Fruit fly (Drosophila melanogaster): ENCODE results near the gene CG18598.

CG18598 gene

DNA sequence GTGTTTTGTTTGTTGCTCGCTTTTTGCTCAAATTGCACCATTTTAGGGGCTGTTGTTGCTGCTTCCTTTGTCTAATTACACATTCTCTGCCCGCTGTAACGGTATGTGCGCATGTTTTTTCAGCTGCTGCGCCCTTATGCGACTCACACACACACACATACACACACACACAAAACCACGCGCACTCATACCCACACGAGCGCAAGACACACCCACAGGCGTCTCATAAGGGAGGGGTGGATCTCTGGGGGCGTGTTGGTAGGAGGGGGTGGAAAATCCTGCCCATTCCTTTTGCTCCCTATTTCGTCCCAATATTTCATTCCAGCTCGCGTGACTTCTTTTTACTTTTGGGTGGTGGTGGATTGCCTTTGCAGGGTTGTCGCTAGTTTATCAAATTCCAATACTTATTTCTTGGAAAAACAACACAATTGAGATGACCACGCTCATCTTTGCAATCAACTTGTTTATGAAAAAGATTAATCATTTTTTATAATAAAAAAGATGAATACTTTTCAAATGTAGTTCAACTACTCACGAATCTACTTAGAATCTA, 5.8 kb upstream of the CG18598 start:
- TF ChIP-seq CG14711 (tag; optimal IDR thresholded peaks at IDR 0.05) (peak; percentile 80), ovo (GFP tag; optimal IDR thresholded peaks at IDR 0.05) (peak; percentile 73), Crg-1 (GFP tag; optimal IDR thresholded peaks at IDR 0.05) (no peak), kay (GFP tag; ENCODE audit: borderline replicate concordance) (peak; percentile 73), CG7045 (GFP tag; optimal IDR thresholded peaks at IDR 0.05) (no peak)

DNA sequence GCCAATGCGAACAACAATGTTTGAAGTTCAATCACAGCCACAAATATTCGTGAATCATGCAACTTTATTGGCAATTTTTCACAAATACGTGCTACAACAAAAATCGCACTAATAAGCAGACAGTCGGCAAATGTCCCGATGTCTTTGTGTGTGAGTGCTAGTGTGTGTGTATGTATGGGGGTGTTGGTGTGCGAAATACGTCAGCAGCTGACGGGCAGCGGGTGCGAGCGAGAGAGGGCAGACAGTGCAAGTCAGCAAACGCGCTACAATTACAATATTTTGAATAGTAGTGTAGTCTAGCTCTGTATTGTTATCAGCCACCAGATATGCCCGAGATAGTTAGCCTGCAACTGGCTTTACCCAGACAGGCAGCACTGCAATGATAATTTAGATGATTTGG, 4.9 kb upstream of the CG18598 start:
- TF ChIP-seq CG7101 (tag; optimal IDR thresholded peaks at IDR 0.05): no peak
- no peak for TF ChIP-seq ovo (GFP tag; optimal IDR thresholded peaks at IDR 0.05)
- TF ChIP-seq CG11617 (GFP tag; optimal IDR thresholded peaks at IDR 0.05): no peak
- TF ChIP-seq toe (GFP tag; optimal IDR thresholded peaks at IDR 0.05): no peak
- TF ChIP-seq Clk (GFP tag; optimal IDR thresholded peaks at IDR 0.05): no peak
- TF ChIP-seq pad (GFP tag; optimal IDR thresholded peaks at IDR 0.05): no peak
- no peak for TF ChIP-seq Mnt (GFP tag; optimal IDR thresholded peaks at IDR 0.05)
- no peak for TF ChIP-seq CG5204 (GFP tag; optimal IDR thresholded peaks at IDR 0.05)
- TF ChIP-seq CG12768 (GFP tag; optimal IDR thresholded peaks at IDR 0.05): peak; percentile 68
- no peak for TF ChIP-seq Hr96 (GFP tag; optimal IDR thresholded peaks at IDR 0.05)
- TF ChIP-seq CG14711 (tag; optimal IDR thresholded peaks at IDR 0.05): no peak
- peak; percentile 19 for TF ChIP-seq bab1 (GFP tag; optimal IDR thresholded peaks at IDR 0.05)
- TF ChIP-seq kay (GFP tag; ENCODE audit: borderline replicate concordance): no peak
- TF ChIP-seq CG7045 (GFP tag; optimal IDR thresholded peaks at IDR 0.05): no peak
- TF ChIP-seq CG1620 (GFP tag; optimal IDR thresholded peaks at IDR 0.05): no peak
- TF ChIP-seq Crg-1 (GFP tag; optimal IDR thresholded peaks at IDR 0.05): no peak
- TF ChIP-seq cic (GFP tag; optimal IDR thresholded peaks at IDR 0.05): peak; percentile 84
- no peak for TF ChIP-seq CG33017 (tag; optimal IDR thresholded peaks at IDR 0.05)
- peak in 1 of 2 experiments; percentile 83 for TF ChIP-seq cnc (optimal IDR thresholded peaks at IDR 0.05)
- TF ChIP-seq tj (GFP tag; optimal IDR thresholded peaks at IDR 0.05): peak; percentile 95

DNA sequence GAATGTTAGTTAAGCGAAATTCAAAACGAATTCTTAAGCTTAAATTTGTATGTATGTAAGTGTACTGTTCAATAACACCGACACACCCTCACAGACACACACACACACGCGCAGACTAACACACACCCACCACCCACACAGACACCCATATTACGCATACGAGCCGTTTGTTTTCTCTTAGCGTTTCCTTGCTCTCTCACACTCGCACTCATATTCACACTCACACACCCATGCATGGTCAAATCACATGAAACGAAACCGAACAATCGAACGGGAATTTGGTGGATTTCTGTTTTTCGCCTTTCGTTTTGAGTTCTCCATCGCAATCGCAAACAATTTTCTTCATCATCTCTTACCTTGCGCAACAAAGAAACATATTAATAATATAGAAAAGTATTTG, 1.6 kb upstream of the CG18598 start:
- TF ChIP-seq CG14711 (tag; optimal IDR thresholded peaks at IDR 0.05): no peak
- TF ChIP-seq Hr96 (GFP tag; optimal IDR thresholded peaks at IDR 0.05): no peak
- no peak for TF ChIP-seq toe (GFP tag; optimal IDR thresholded peaks at IDR 0.05)
- TF ChIP-seq bab1 (GFP tag; optimal IDR thresholded peaks at IDR 0.05): no peak
- no peak for TF ChIP-seq CG1620 (GFP tag; optimal IDR thresholded peaks at IDR 0.05)
- TF ChIP-seq cnc (optimal IDR thresholded peaks at IDR 0.05): no peak
- no peak for TF ChIP-seq CG5204 (GFP tag; optimal IDR thresholded peaks at IDR 0.05)
- TF ChIP-seq tj (GFP tag; optimal IDR thresholded peaks at IDR 0.05): peak; percentile 46
- no peak for TF ChIP-seq Crg-1 (GFP tag; optimal IDR thresholded peaks at IDR 0.05)
- TF ChIP-seq CG33017 (tag; optimal IDR thresholded peaks at IDR 0.05): no peak
- TF ChIP-seq CG12768 (GFP tag; optimal IDR thresholded peaks at IDR 0.05): no peak
- peak; percentile 43 for TF ChIP-seq ovo (GFP tag; optimal IDR thresholded peaks at IDR 0.05)
- no peak for TF ChIP-seq kay (GFP tag; ENCODE audit: borderline replicate concordance)
- peak; percentile 19 for TF ChIP-seq pad (GFP tag; optimal IDR thresholded peaks at IDR 0.05)
- TF ChIP-seq cic (GFP tag; optimal IDR thresholded peaks at IDR 0.05): no peak
- TF ChIP-seq CG11617 (GFP tag; optimal IDR thresholded peaks at IDR 0.05): no peak
- no peak for TF ChIP-seq CG7045 (GFP tag; optimal IDR thresholded peaks at IDR 0.05)
- no peak for TF ChIP-seq Clk (GFP tag; optimal IDR thresholded peaks at IDR 0.05)
- TF ChIP-seq Mnt (GFP tag; optimal IDR thresholded peaks at IDR 0.05): no peak
- no peak for TF ChIP-seq CG7101 (tag; optimal IDR thresholded peaks at IDR 0.05)

DNA sequence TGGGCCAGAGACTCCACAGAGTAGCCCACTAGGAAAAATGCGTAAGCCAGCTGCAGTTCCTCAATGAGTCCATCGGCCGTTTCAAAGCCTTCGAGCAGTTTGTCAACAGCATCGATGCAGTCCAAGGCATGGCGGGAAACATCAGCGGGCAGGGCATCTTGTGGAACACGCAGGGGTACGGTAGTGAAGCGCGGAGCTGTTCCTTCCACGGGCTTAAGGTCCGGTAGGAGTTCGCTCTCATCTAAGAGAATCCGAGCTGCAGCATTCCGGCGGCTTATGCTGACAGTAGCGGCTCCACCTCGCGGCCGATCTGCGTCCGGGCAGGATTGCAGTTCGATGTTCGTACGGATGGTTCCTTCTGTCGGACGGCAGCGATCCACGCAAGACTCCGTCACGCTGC, 961 bp downstream of the CG18598 start:
- TF ChIP-seq CG11617 (GFP tag; optimal IDR thresholded peaks at IDR 0.05) (no peak), pad (GFP tag; optimal IDR thresholded peaks at IDR 0.05) (no peak), toe (GFP tag; optimal IDR thresholded peaks at IDR 0.05) (no peak), ovo (GFP tag; optimal IDR thresholded peaks at IDR 0.05) (no peak), CG12768 (GFP tag; optimal IDR thresholded peaks at IDR 0.05) (no peak), Crg-1 (GFP tag; optimal IDR thresholded peaks at IDR 0.05) (no peak), CG7045 (GFP tag; optimal IDR thresholded peaks at IDR 0.05) (no peak), cic (GFP tag; optimal IDR thresholded peaks at IDR 0.05) (no peak), tj (GFP tag; optimal IDR thresholded peaks at IDR 0.05) (no peak), bab1 (GFP tag; optimal IDR thresholded peaks at IDR 0.05) (no peak), Hr96 (GFP tag; optimal IDR thresholded peaks at IDR 0.05) (no peak), CG5204 (GFP tag; optimal IDR thresholded peaks at IDR 0.05) (no peak), kay (GFP tag; ENCODE audit: borderline replicate concordance) (no peak)

DNA sequence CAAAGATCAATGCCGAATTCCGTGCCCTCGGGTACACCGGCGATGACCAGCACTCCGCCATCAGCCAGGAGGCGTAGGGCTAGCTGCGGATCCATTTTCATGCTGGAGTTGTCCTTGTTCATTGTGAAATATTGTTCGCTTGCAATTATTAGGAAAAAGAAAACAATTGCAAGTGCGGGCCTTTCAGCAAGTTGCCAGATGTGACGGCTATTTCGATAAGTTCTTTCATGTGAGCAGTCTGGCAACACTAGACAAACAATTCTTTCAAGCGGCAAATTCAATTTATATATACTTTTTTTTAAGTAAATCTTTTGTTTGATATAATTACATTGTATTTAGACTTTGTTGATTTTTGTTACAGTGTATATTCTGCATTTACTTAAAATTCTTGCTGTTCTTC, 1.7 kb downstream of the CG18598 start, which contains the start of gene CG12320:
CG12320 (minus strand) TSS at position 157 of the 400 bp plus-strand sequence.
- TF ChIP-seq bab1 (GFP tag; optimal IDR thresholded peaks at IDR 0.05) (peak; percentile 45), CG1620 (GFP tag; optimal IDR thresholded peaks at IDR 0.05) (no peak), kay (GFP tag; ENCODE audit: borderline replicate concordance) (no peak)

DNA sequence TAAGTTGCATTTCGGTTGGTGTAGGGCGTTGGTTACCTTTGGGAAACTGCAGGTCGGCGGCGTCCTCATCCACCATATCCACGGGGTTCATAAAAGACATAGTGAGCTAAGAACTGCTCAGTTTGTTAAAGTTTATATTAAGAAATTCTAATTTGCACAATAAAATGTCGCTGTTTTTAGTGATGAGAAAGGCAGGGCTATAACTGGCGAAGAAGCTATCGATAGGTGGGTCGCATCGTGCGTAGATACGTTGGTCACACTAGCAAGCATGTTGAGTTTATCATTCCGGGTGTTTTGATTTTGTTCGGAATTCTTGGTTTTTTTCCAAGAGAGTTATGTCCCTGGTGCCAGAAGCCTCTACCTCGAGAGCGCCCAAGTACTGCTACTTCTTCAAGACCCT, 4.4 kb downstream of the CG18598 start, which contains the start of the genes Ada2a, Polr2D, Tgs1 and moi:
Ada2a (minus strand) TSS at position 207 of the 400 bp plus-strand sequence.
Polr2D (minus strand) TSS at position 207 of the 400 bp plus-strand sequence.
Tgs1 (plus strand) TSS at position 250 of the 400 bp plus-strand sequence.
moi (plus strand) TSS at position 250 of the 400 bp plus-strand sequence.
- TF ChIP-seq Mnt (GFP tag; optimal IDR thresholded peaks at IDR 0.05): peak; percentile 21
- TF ChIP-seq CG33017 (tag; optimal IDR thresholded peaks at IDR 0.05): no peak
- no peak for TF ChIP-seq pad (GFP tag; optimal IDR thresholded peaks at IDR 0.05)
- TF ChIP-seq bab1 (GFP tag; optimal IDR thresholded peaks at IDR 0.05): peak; percentile 57

DNA sequence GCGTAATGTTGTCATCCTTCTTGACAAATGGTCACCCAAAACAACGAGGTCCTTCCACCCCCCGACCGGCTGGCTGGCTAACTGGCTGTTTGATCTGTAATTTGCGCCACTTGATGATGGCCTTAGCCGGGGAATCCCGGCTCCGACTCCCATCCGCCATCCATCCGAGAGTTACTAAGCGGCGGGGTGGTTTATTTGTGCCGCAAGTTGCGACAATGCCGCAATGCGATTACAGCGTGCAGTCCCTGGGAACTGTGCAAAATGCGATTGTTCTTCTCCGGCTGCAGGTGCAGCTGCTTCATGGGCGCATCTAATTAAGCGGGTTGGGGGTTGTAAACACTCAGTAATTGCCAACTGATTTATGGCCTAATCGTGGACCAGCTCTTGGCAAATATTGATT, 9.1 kb downstream of the CG18598 start:
- TF ChIP-seq Mnt (GFP tag; optimal IDR thresholded peaks at IDR 0.05): no peak
- TF ChIP-seq ovo (GFP tag; optimal IDR thresholded peaks at IDR 0.05): no peak
- no peak for TF ChIP-seq CG11617 (GFP tag; optimal IDR thresholded peaks at IDR 0.05)
- TF ChIP-seq bab1 (GFP tag; optimal IDR thresholded peaks at IDR 0.05): no peak
- TF ChIP-seq cnc (optimal IDR thresholded peaks at IDR 0.05): no peak
- TF ChIP-seq CG14711 (tag; optimal IDR thresholded peaks at IDR 0.05): no peak
- TF ChIP-seq cic (GFP tag; optimal IDR thresholded peaks at IDR 0.05): no peak
- no peak for TF ChIP-seq CG33017 (tag; optimal IDR thresholded peaks at IDR 0.05)
- no peak for TF ChIP-seq tj (GFP tag; optimal IDR thresholded peaks at IDR 0.05)
- TF ChIP-seq Crg-1 (GFP tag; optimal IDR thresholded peaks at IDR 0.05): no peak
- TF ChIP-seq toe (GFP tag; optimal IDR thresholded peaks at IDR 0.05): no peak
- no peak for TF ChIP-seq CG12768 (GFP tag; optimal IDR thresholded peaks at IDR 0.05)
- TF ChIP-seq CG1620 (GFP tag; optimal IDR thresholded peaks at IDR 0.05): no peak
- TF ChIP-seq pad (GFP tag; optimal IDR thresholded peaks at IDR 0.05): no peak
- TF ChIP-seq kay (GFP tag; ENCODE audit: borderline replicate concordance): no peak
- no peak for TF ChIP-seq CG7045 (GFP tag; optimal IDR thresholded peaks at IDR 0.05)
- no peak for TF ChIP-seq Clk (GFP tag; optimal IDR thresholded peaks at IDR 0.05)
- no peak for TF ChIP-seq CG7101 (tag; optimal IDR thresholded peaks at IDR 0.05)
